Fruit fly (Drosophila melanogaster) whole organism, prepupa: ENCODE results near the gene CG6481.

Experiments used
- Blimp-1 ChIP-seq: fragments of 200-800 bp; sonication (Bioruptor generic); optimal IDR thresholded peaks from 3 replicates; lab custom pipeline; 2017; ENCODE audit warnings: missing biosample characterization, missing genetic modification characterization, mild to moderate bottlenecking, moderate library complexity, missing genetic modification reagents
- CG11762 ChIP-seq: fragments of 200-800 bp; sonication (Bioruptor generic); optimal IDR thresholded peaks from 3 replicates; lab custom pipeline; 2016; ENCODE audit warnings: missing biosample characterization, missing genetic modification characterization; ENCODE audit not compliant: insufficient read depth
- CG11902 ChIP-seq: fragments of 200-800 bp; sonication (Bioruptor generic); optimal IDR thresholded peaks from 3 replicates; lab custom pipeline; 2016; ENCODE audit warnings: missing biosample characterization, missing genetic modification characterization
- CG15336 ChIP-seq: fragments of 200-800 bp; sonication (Bioruptor generic); IDR thresholded peaks from 2 replicates; pipeline ENCODE4 v1.3.6; 2022; ENCODE audit warnings: missing biosample characterization, missing genetic modification characterization
- CG1621 ChIP-seq: fragments of 200-800 bp; sonication (Bioruptor generic); optimal IDR thresholded peaks from 3 replicates; lab custom pipeline; 2018; ENCODE audit warnings: missing biosample characterization, mild to moderate bottlenecking, missing genetic modification characterization
- CG3032 ChIP-seq: fragments of 200-800 bp; optimal IDR thresholded peaks from 2 replicates; lab custom pipeline; 2019; ENCODE audit warnings: missing biosample characterization, mild to moderate bottlenecking, missing genetic modification characterization, moderate library complexity
- CG31627 ChIP-seq: fragments of 200-800 bp; sonication (Bioruptor generic); optimal IDR thresholded peaks from 3 replicates; lab custom pipeline; 2016; ENCODE audit warnings: missing biosample characterization, missing genetic modification characterization
- CG32006 ChIP-seq: fragments of 200-800 bp; sonication (Bioruptor generic); optimal IDR thresholded peaks from 3 replicates; lab custom pipeline; 2017; ENCODE audit warnings: missing biosample characterization, mild to moderate bottlenecking, missing genetic modification characterization
- CG34406 ChIP-seq: fragments of 200-800 bp; sonication (Bioruptor generic); optimal IDR thresholded peaks from 3 replicates; lab custom pipeline; 2016; ENCODE audit warnings: missing biosample characterization, missing genetic modification characterization
- CG3919 ChIP-seq: fragments of 200-800 bp; sonication (Bioruptor generic); optimal IDR thresholded peaks from 3 replicates; lab custom pipeline; 2016; ENCODE audit warnings: missing biosample characterization, missing genetic modification characterization
- CG4318 ChIP-seq: fragments of 200-800 bp; sonication (Bioruptor generic); optimal IDR thresholded peaks from 3 replicates; lab custom pipeline; 2017; ENCODE audit warnings: missing biosample characterization, mild to moderate bottlenecking, missing genetic modification characterization
- CG6163 ChIP-seq: fragments of 200-800 bp; sonication (Bioruptor generic); IDR thresholded peaks from 3 replicates; pipeline ENCODE4 v1.3.6; 2022; ENCODE audit warnings: missing biosample characterization, missing genetic modification characterization
- CG6276 ChIP-seq: fragments of 200-800 bp; sonication (Bioruptor generic); optimal IDR thresholded peaks from 2 replicates; lab custom pipeline; 2017; ENCODE audit warnings: missing biosample characterization, mild to moderate bottlenecking, missing genetic modification characterization
- CG6792 ChIP-seq: fragments of 200-800 bp; sonication (Bioruptor generic); optimal IDR thresholded peaks from 3 replicates; lab custom pipeline; 2016; ENCODE audit warnings: missing biosample characterization, missing genetic modification characterization
- CG6808 ChIP-seq: fragments of 200-800 bp; sonication (Bioruptor generic); optimal IDR thresholded peaks from 3 replicates; lab custom pipeline; 2017; ENCODE audit warnings: missing biosample characterization, missing genetic modification characterization, mild to moderate bottlenecking, moderate library complexity, missing genetic modification reagents
- CG6854 ChIP-seq: fragments of 200-800 bp; sonication (Bioruptor generic); optimal IDR thresholded peaks from 2 replicates; lab custom pipeline; 2017; ENCODE audit warnings: missing biosample characterization, mild to moderate bottlenecking, missing genetic modification characterization
- CG7368 ChIP-seq: fragments of 200-800 bp; sonication (Bioruptor generic); optimal IDR thresholded peaks from 3 replicates; lab custom pipeline; 2016; ENCODE audit warnings: missing biosample characterization, missing genetic modification characterization
- CG8119 ChIP-seq: fragments of 200-800 bp; sonication (Bioruptor generic); IDR thresholded peaks from 3 replicates; pipeline ENCODE4 v1.3.6; 2022; ENCODE audit warnings: missing biosample characterization, missing genetic modification characterization
- CG8319 ChIP-seq: fragments of 200-800 bp; sonication (Bioruptor generic); optimal IDR thresholded peaks from 3 replicates; lab custom pipeline; 2016; ENCODE audit warnings: missing biosample characterization, missing genetic modification characterization
- CG8632 ChIP-seq: fragments of 200-800 bp; sonication (Bioruptor generic); optimal IDR thresholded peaks from 3 replicates; lab custom pipeline; 2016; ENCODE audit warnings: missing biosample characterization, missing genetic modification characterization
- CG9139 ChIP-seq: fragments of 200-800 bp; sonication (Bioruptor generic); optimal IDR thresholded peaks from 3 replicates; lab custom pipeline; 2017; ENCODE audit warnings: missing biosample characterization, mild to moderate bottlenecking, missing genetic modification characterization
- Eip75B ChIP-seq: fragments of 200-800 bp; sonication (Bioruptor generic); optimal IDR thresholded peaks from 3 replicates; lab custom pipeline; 2016; ENCODE audit warnings: missing biosample characterization, missing genetic modification characterization
- Eip93F ChIP-seq: fragments of 200-800 bp; sonication (Bioruptor generic); optimal IDR thresholded peaks from 2 replicates; lab custom pipeline; 2016; ENCODE audit warnings: missing biosample characterization, mild to moderate bottlenecking, missing genetic modification characterization
- Ets96B ChIP-seq: fragments of 200-800 bp; optimal IDR thresholded peaks from 2 replicates; lab custom pipeline; 2019; ENCODE audit warnings: missing biosample characterization, mild to moderate bottlenecking, missing genetic modification characterization, moderate library complexity
- Gug ChIP-seq: fragments of 200-800 bp; sonication (Bioruptor generic); IDR thresholded peaks from 2 replicates; pipeline ENCODE4 v1.3.6; 2022; ENCODE audit warnings: missing biosample characterization, missing genetic modification characterization
- Hr38 ChIP-seq: sonication (Bioruptor generic); optimal IDR thresholded peaks from 2 replicates; lab custom pipeline; 2016; ENCODE audit warnings: missing biosample characterization, missing genetic modification characterization
- Hr39 ChIP-seq: fragments of 200-800 bp; sonication (Bioruptor generic); optimal IDR thresholded peaks from 2 replicates; lab custom pipeline; 2016; ENCODE audit warnings: missing biosample characterization, missing genetic modification characterization
- Lpt ChIP-seq: fragments of 200-800 bp; sonication (Bioruptor generic); optimal IDR thresholded peaks from 3 replicates; lab custom pipeline; 2016; ENCODE audit warnings: missing biosample characterization, missing genetic modification characterization
- OdsH ChIP-seq: fragments of 200-800 bp; sonication (Bioruptor generic); optimal IDR thresholded peaks from 3 replicates; lab custom pipeline; 2016; ENCODE audit warnings: missing biosample characterization, missing genetic modification characterization
- Sox102F ChIP-seq: fragments of 200-800 bp; sonication (Bioruptor generic); optimal IDR thresholded peaks from 2 replicates; lab custom pipeline; 2016; ENCODE audit warnings: missing biosample characterization, mild to moderate bottlenecking, missing genetic modification characterization
- Sox15 ChIP-seq: fragments of 200-800 bp; sonication (Bioruptor generic); optimal IDR thresholded peaks from 3 replicates; lab custom pipeline; 2016; ENCODE audit warnings: missing biosample characterization, missing genetic modification characterization
- achi ChIP-seq: fragments of 200-800 bp; sonication (Bioruptor generic); optimal IDR thresholded peaks from 3 replicates; lab custom pipeline; 2016; ENCODE audit warnings: missing biosample characterization, missing genetic modification characterization
- acj6 ChIP-seq: fragments of 200-800 bp; sonication (Bioruptor generic); optimal IDR thresholded peaks from 3 replicates; lab custom pipeline; 2016; ENCODE audit warnings: missing biosample characterization, missing genetic modification characterization
- dac ChIP-seq: fragments of 200-800 bp; sonication (Bioruptor generic); optimal IDR thresholded peaks from 2 replicates; lab custom pipeline; 2017; ENCODE audit warnings: missing biosample characterization, mild to moderate bottlenecking, missing genetic modification characterization
- eg ChIP-seq: fragments of 200-800 bp; sonication (Bioruptor generic); IDR thresholded peaks from 3 replicates; pipeline ENCODE4 v1.3.6; 2022; ENCODE audit warnings: missing biosample characterization, missing genetic modification characterization
- esn ChIP-seq: fragments of 200-800 bp; sonication (Bioruptor generic); optimal IDR thresholded peaks from 2 replicates; lab custom pipeline; 2016; ENCODE audit warnings: missing biosample characterization, mild to moderate bottlenecking, missing genetic modification characterization, moderate library complexity
- fd59A ChIP-seq: fragments of 200-800 bp; sonication (Bioruptor generic); optimal IDR thresholded peaks from 2 replicates; lab custom pipeline; 2017; ENCODE audit warnings: missing biosample characterization, mild to moderate bottlenecking, missing genetic modification characterization, missing genetic modification reagents
- fd85E ChIP-seq: fragments of 200-800 bp; sonication (Bioruptor generic); optimal IDR thresholded peaks from 3 replicates; lab custom pipeline; 2016; ENCODE audit warnings: missing biosample characterization, missing genetic modification characterization
- fkh ChIP-seq: fragments of 200-800 bp; sonication (Bioruptor generic); optimal IDR thresholded peaks from 3 replicates; lab custom pipeline; 2017; ENCODE audit warnings: missing biosample characterization, mild to moderate bottlenecking, missing genetic modification characterization, moderate library complexity
- net ChIP-seq: fragments of 200-800 bp; sonication (Bioruptor generic); optimal IDR thresholded peaks from 3 replicates; lab custom pipeline; 2016; ENCODE audit warnings: missing biosample characterization, missing genetic modification characterization
- pdm3 ChIP-seq: fragments of 200-800 bp; sonication (Bioruptor generic); optimal IDR thresholded peaks from 3 replicates; lab custom pipeline; 2016; ENCODE audit warnings: missing biosample characterization, missing genetic modification characterization
- salr ChIP-seq, 2 experiments: fragments of 200-800 bp; sonication (Bioruptor generic); optimal IDR thresholded peaks; 3 replicates each; lab custom pipeline; 2016 to 2018; ENCODE audit warnings: missing biosample characterization in 2 of 2, missing genetic modification characterization in 2 of 2, mild to moderate bottlenecking in 1 of 2
- spab ChIP-seq: fragments of 200-800 bp; sonication (Bioruptor generic); optimal IDR thresholded peaks from 2 replicates; lab custom pipeline; 2017; ENCODE audit warnings: missing biosample characterization, mild to moderate bottlenecking, missing genetic modification characterization, missing genetic modification reagents
- svp ChIP-seq: fragments of 200-800 bp; sonication (Bioruptor generic); peaks from one replicate; lab custom pipeline; 2016; ENCODE audit warnings: missing biosample characterization, missing genetic modification characterization
- topi ChIP-seq: fragments of 200-800 bp; sonication (Bioruptor generic); optimal IDR thresholded peaks from 3 replicates; lab custom pipeline; 2016; ENCODE audit warnings: missing biosample characterization, missing genetic modification characterization
- vri ChIP-seq: fragments of 200-800 bp; sonication (Bioruptor generic); optimal IDR thresholded peaks from 3 replicates; lab custom pipeline; 2016; ENCODE audit warnings: missing biosample characterization, mild to moderate bottlenecking, missing genetic modification characterization

Gene CG6481

dm6 chrX:18541915-18542314, 19.7 kb upstream of the CG6481 start (continued):
- TF ChIP-seq vri (GFP tag; lab: Kevin White, UChicago), result no peak
- TF ChIP-seq esn (GFP tag; lab: Kevin White, UChicago), result peak; percentile 19
- TF ChIP-seq Hr38 (GFP tag; lab: Kevin White, UChicago), result no peak
- TF ChIP-seq acj6, result peak; percentile 23
- TF ChIP-seq Hr39 (GFP tag; lab: Kevin White, UChicago), result peak; percentile 37
- peak; percentile 59 for TF ChIP-seq CG6276 (GFP tag; lab: Kevin White, UChicago)
- TF ChIP-seq salr (GFP tag; optimal IDR thresholded peaks at IDR 0.05; lab: Kevin White, UChicago), result peak in 1 of 2 experiments; percentile 46
- TF ChIP-seq svp, result peak; percentile 48
- peak; percentile 3 for TF ChIP-seq CG8632 (GFP tag; lab: Kevin White, UChicago)
- TF ChIP-seq net (GFP tag; lab: Kevin White, UChicago), result peak; percentile 43
- peak; percentile 50 for TF ChIP-seq achi (GFP tag; lab: Kevin White, UChicago)
- TF ChIP-seq Sox15 (GFP tag; lab: Kevin White, UChicago), result no peak
- no peak for TF ChIP-seq CG8319 (GFP tag; lab: Kevin White, UChicago)
- TF ChIP-seq fd85E (GFP tag; lab: Kevin White, UChicago), result no peak
- peak; percentile 47 for TF ChIP-seq pdm3
- peak; percentile 49 for TF ChIP-seq OdsH
- TF ChIP-seq CG11762, result no peak
- peak; percentile 48 for TF ChIP-seq CG3919 (GFP tag; lab: Kevin White, UChicago)
- peak; percentile 69 for TF ChIP-seq CG15336 (GFP tag; lab: Robert Waterston, UW)
- no peak for TF ChIP-seq CG34406 (GFP tag; lab: Kevin White, UChicago)
- TF ChIP-seq CG9139 (GFP tag; lab: Kevin White, UChicago), result no peak
- peak; percentile 60; the same call in 2 of the 3 replicates for TF ChIP-seq CG8119 (GFP tag; lab: Robert Waterston, UW)
- peak; percentile 53 for TF ChIP-seq Gug (GFP tag; lab: Robert Waterston, UW)

dm6 chrX:18540268-18540667, 18.0 kb upstream of the CG6481 start:
- TF ChIP-seq CG1621 (tag; lab: Kevin White, UChicago), result no peak
- peak in 1 of 2 experiments; percentile 45 for TF ChIP-seq salr (GFP tag; optimal IDR thresholded peaks at IDR 0.05; lab: Kevin White, UChicago)
- peak; percentile 9 for TF ChIP-seq Hr39 (GFP tag; lab: Kevin White, UChicago)
- peak; percentile 3 for TF ChIP-seq Sox102F
- peak; percentile 47 for TF ChIP-seq pdm3
- peak; percentile 54 for TF ChIP-seq OdsH
- peak; percentile 49 for TF ChIP-seq net (GFP tag; lab: Kevin White, UChicago)
- TF ChIP-seq CG8632 (GFP tag; lab: Kevin White, UChicago), result peak; percentile 66
- TF ChIP-seq svp, result peak; percentile 75
- TF ChIP-seq Gug (GFP tag; lab: Robert Waterston, UW), result no peak
- peak; percentile 17 for TF ChIP-seq CG3032 (tag; lab: Kevin White, UChicago)
- peak; percentile 51 for TF ChIP-seq fd59A (GFP tag; lab: Kevin White, UChicago)
- TF ChIP-seq CG11762, result peak; percentile 13
- peak; percentile 66 for TF ChIP-seq CG3919 (GFP tag; lab: Kevin White, UChicago)
- peak; percentile 62 for TF ChIP-seq topi (GFP tag; lab: Kevin White, UChicago)
- no peak for TF ChIP-seq vri (GFP tag; lab: Kevin White, UChicago)
- no peak for TF ChIP-seq fkh (GFP tag; lab: Kevin White, UChicago)
- TF ChIP-seq CG6163 (GFP tag; lab: Robert Waterston, UW), result peak; percentile 33; the same call in 1 of the 3 replicates
- peak; percentile 62 for TF ChIP-seq CG8119 (GFP tag; lab: Robert Waterston, UW)
- TF ChIP-seq Blimp-1 (GFP tag; lab: Kevin White, UChicago), result peak; percentile 47
- peak; percentile 29 for TF ChIP-seq CG11902 (GFP tag; lab: Kevin White, UChicago)
- TF ChIP-seq eg (GFP tag; lab: Robert Waterston, UW), result no peak
- peak; percentile 57 for TF ChIP-seq CG6792
- no peak for TF ChIP-seq Eip93F (GFP tag; lab: Kevin White, UChicago)
- peak; percentile 4 for TF ChIP-seq Ets96B (tag; lab: Kevin White, UChicago)
- TF ChIP-seq CG6276 (GFP tag; lab: Kevin White, UChicago), result peak; percentile 17
- TF ChIP-seq Lpt (GFP tag; lab: Kevin White, UChicago), result no peak
- TF ChIP-seq CG6854 (GFP tag; lab: Kevin White, UChicago), result no peak
- TF ChIP-seq achi (GFP tag; lab: Kevin White, UChicago), result peak; percentile 65
- TF ChIP-seq CG32006 (GFP tag; lab: Kevin White, UChicago), result peak; percentile 64
- peak; percentile 57 for TF ChIP-seq spab
- TF ChIP-seq CG6808 (GFP tag; lab: Kevin White, UChicago), result peak; percentile 62
- TF ChIP-seq CG4318, result peak; percentile 2
- peak; percentile 47 for TF ChIP-seq esn (GFP tag; lab: Kevin White, UChicago)
- peak; percentile 45; the same call in 1 of the 2 replicates for TF ChIP-seq CG15336 (GFP tag; lab: Robert Waterston, UW)
- TF ChIP-seq CG31627 (GFP tag; lab: Kevin White, UChicago), result peak; percentile 19
- peak; percentile 27 for TF ChIP-seq CG7368
- TF ChIP-seq fd85E (GFP tag; lab: Kevin White, UChicago), result no peak
- TF ChIP-seq dac (GFP tag; lab: Kevin White, UChicago), result no peak
- peak; percentile 66 for TF ChIP-seq CG34406 (GFP tag; lab: Kevin White, UChicago)
- no peak for TF ChIP-seq Eip75B (GFP tag; lab: Kevin White, UChicago)
- TF ChIP-seq CG9139 (GFP tag; lab: Kevin White, UChicago), result peak; percentile 18
